Fruit fly (Drosophila melanogaster) whole organism, embryonic: ENCODE results near the gene CG31268.
A peak's percentile ranks its signal among the peaks of the same experiment; 100 is the strongest.

Experiments
- Abd-B ChIP-seq: fragments of 200-800 bp; sonication (Bioruptor generic); optimal IDR thresholded peaks from 2 replicates; lab custom pipeline; 2018; ENCODE audit warnings: missing biosample characterization, mild to moderate bottlenecking, missing genetic modification characterization, moderate library complexity
- Atf3 ChIP-seq: fragments of 200-800 bp; sonication (Bioruptor generic); optimal IDR thresholded peaks from 3 replicates; lab custom pipeline; 2016; ENCODE audit warnings: missing biosample characterization, missing genetic modification characterization
- Bdp1 ChIP-seq: fragments of 200-800 bp; sonication (Bioruptor generic); optimal IDR thresholded peaks from 3 replicates; lab custom pipeline; 2016; ENCODE audit warnings: missing biosample characterization, missing genetic modification characterization
- CG10209 ChIP-seq: fragments of 200-800 bp; sonication (Bioruptor generic); optimal IDR thresholded peaks from 3 replicates; lab custom pipeline; 2017; ENCODE audit warnings: missing biosample characterization, mild to moderate bottlenecking, missing genetic modification characterization, missing genetic modification reagents
- CG10267 ChIP-seq: fragments of 200-800 bp; sonication (Bioruptor generic); optimal IDR thresholded peaks from 2 replicates; lab custom pipeline; 2018; ENCODE audit warnings: missing biosample characterization, mild to moderate bottlenecking, missing genetic modification characterization, moderate library complexity
- CG10366 ChIP-seq: fragments of 200-800 bp; sonication (Bioruptor generic); IDR thresholded peaks from 2 replicates; pipeline ENCODE4 v1.3.6; 2022; ENCODE audit warnings: missing biosample characterization, missing genetic modification characterization
- CG10959 ChIP-seq: fragments of 200-800 bp; sonication (Bioruptor generic); IDR thresholded peaks from 2 replicates; pipeline ENCODE4 v1.3.6; 2022; ENCODE audit warnings: missing biosample characterization, missing genetic modification characterization
- CG12236 ChIP-seq: fragments of 200-800 bp; sonication (Bioruptor generic); optimal IDR thresholded peaks from 2 replicates; lab custom pipeline; 2016; ENCODE audit warnings: missing biosample characterization, missing genetic modification characterization
- CG1233 ChIP-seq: fragments of 200-800 bp; sonication (Bioruptor generic); optimal IDR thresholded peaks from 4 replicates; lab custom pipeline; 2018; ENCODE audit warnings: missing biosample characterization, mild to moderate bottlenecking, missing genetic modification characterization
- CG13123 ChIP-seq: fragments of 200-800 bp; sonication (Bioruptor generic); optimal IDR thresholded peaks from 2 replicates; lab custom pipeline; 2016; ENCODE audit warnings: missing biosample characterization, missing genetic modification characterization
- CG13624 ChIP-seq: fragments of 200-800 bp; sonication (Bioruptor generic); optimal IDR thresholded peaks from 2 replicates; lab custom pipeline; 2016; ENCODE audit warnings: missing biosample characterization, missing genetic modification characterization
- CG14860 ChIP-seq: fragments of 200-800 bp; sonication (Bioruptor generic); IDR thresholded peaks from 3 replicates; pipeline ENCODE4 v1.3.6; 2022; ENCODE audit warnings: missing biosample characterization, missing genetic modification characterization; ENCODE audit not compliant: partially characterized antibody
- CG15011 ChIP-seq: fragments of 200-800 bp; sonication (Bioruptor generic); optimal IDR thresholded peaks from 3 replicates; lab custom pipeline; 2018; ENCODE audit warnings: missing biosample characterization, mild to moderate bottlenecking, missing genetic modification characterization
- CG16813 ChIP-seq: fragments of 200-800 bp; sonication (Bioruptor generic); IDR thresholded peaks from 3 replicates; pipeline ENCODE4 v1.3.6; 2022; ENCODE audit warnings: missing biosample characterization, missing genetic modification characterization; ENCODE audit not compliant: partially characterized antibody
- CG17568 ChIP-seq: fragments of 200-800 bp; sonication (Bioruptor generic); optimal IDR thresholded peaks from 2 replicates; lab custom pipeline; 2018; ENCODE audit warnings: missing biosample characterization, mild to moderate bottlenecking, missing genetic modification characterization, moderate library complexity
- CG17612 ChIP-seq: fragments of 200-800 bp; sonication (Bioruptor generic); IDR thresholded peaks from 2 replicates; pipeline ENCODE4 v1.3.6; 2022; ENCODE audit warnings: missing biosample characterization, missing genetic modification characterization
- CG18764 ChIP-seq: fragments of 200-800 bp; sonication (Bioruptor generic); optimal IDR thresholded peaks from 3 replicates; lab custom pipeline; 2016; ENCODE audit warnings: missing biosample characterization, missing genetic modification characterization
- CG33213 ChIP-seq: fragments of 200-800 bp; sonication (Bioruptor generic); optimal IDR thresholded peaks from 3 replicates; lab custom pipeline; 2016; ENCODE audit warnings: missing biosample characterization, missing genetic modification characterization
- CG4404 ChIP-seq: fragments of 200-800 bp; sonication (Bioruptor generic); IDR thresholded peaks from 2 replicates; pipeline ENCODE4 v1.3.6; 2022; ENCODE audit warnings: missing biosample characterization, missing genetic modification characterization
- CG4854 ChIP-seq: fragments of 200-800 bp; sonication (Bioruptor generic); optimal IDR thresholded peaks from 2 replicates; lab custom pipeline; 2016; ENCODE audit warnings: missing biosample characterization, missing genetic modification characterization, inconsistent platforms
- CG7745 ChIP-seq: fragments of 200-800 bp; sonication (Bioruptor generic); optimal IDR thresholded peaks from 2 replicates; lab custom pipeline; 2018; ENCODE audit warnings: missing biosample characterization, mild to moderate bottlenecking, missing genetic modification characterization, moderate library complexity
- CG7839 ChIP-seq: fragments of 200-800 bp; sonication (Bioruptor generic); optimal IDR thresholded peaks from 3 replicates; lab custom pipeline; 2018; ENCODE audit warnings: missing biosample characterization, mild to moderate bottlenecking, missing genetic modification characterization, moderate library complexity
- CG8388 ChIP-seq: fragments of 200-800 bp; sonication (Bioruptor generic); optimal IDR thresholded peaks from 2 replicates; lab custom pipeline; 2019; ENCODE audit warnings: missing biosample characterization, mild to moderate bottlenecking, missing genetic modification characterization, moderate library complexity
- CG9215 ChIP-seq: fragments of 200-800 bp; sonication (Bioruptor generic); IDR thresholded peaks from 2 replicates; pipeline ENCODE4 v1.3.6; 2022; ENCODE audit warnings: missing biosample characterization, missing genetic modification characterization
- CG9609 ChIP-seq: fragments of 200-800 bp; sonication (Bioruptor generic); optimal IDR thresholded peaks from 3 replicates; lab custom pipeline; 2016; ENCODE audit warnings: missing biosample characterization, missing genetic modification characterization
- D19A ChIP-seq: fragments of 200-800 bp; optimal IDR thresholded peaks from 3 replicates; lab custom pipeline; 2019; ENCODE audit warnings: missing biosample characterization, mild to moderate bottlenecking, missing genetic modification characterization, moderate library complexity
- Dfd ChIP-seq, 2 experiments: fragments of >200 bp; optimal IDR thresholded peaks; 2 replicates each; lab custom pipeline; 2017; ENCODE audit warnings: missing biosample characterization in 2 of 2, missing genetic modification characterization in 2 of 2
- Dp ChIP-seq: fragments of 200-800 bp; sonication (Bioruptor generic); optimal IDR thresholded peaks from 2 replicates; lab custom pipeline; 2018; ENCODE audit warnings: missing biosample characterization, mild to moderate bottlenecking, missing genetic modification characterization, moderate library complexity
- Eip74EF ChIP-seq, 2 experiments: fragments of 200-800 bp in 1 of 2; fragments of >200 bp in 1 of 2; sonication (Bioruptor generic) in 1 of 2; optimal IDR thresholded peaks; 2 replicates each; lab custom pipeline; 2017 to 2019; ENCODE audit warnings: missing biosample characterization in 2 of 2, missing genetic modification characterization in 2 of 2, mild to moderate bottlenecking in 1 of 2, moderate library complexity in 1 of 2
- MTF-1 ChIP-seq: fragments of 200-800 bp; sonication (Bioruptor generic); optimal IDR thresholded peaks from 2 replicates; lab custom pipeline; 2018; ENCODE audit warnings: missing biosample characterization, mild to moderate bottlenecking, missing genetic modification characterization, borderline replicate concordance
- NC2β ChIP-seq: fragments of 200-800 bp; sonication (Bioruptor generic); optimal IDR thresholded peaks from 2 replicates; lab custom pipeline; 2016; ENCODE audit warnings: missing biosample characterization, missing genetic modification characterization
- Opbp ChIP-seq: fragments of 200-800 bp; sonication (Bioruptor generic); IDR thresholded peaks from 3 replicates; pipeline ENCODE4 v1.3.6; 2022; ENCODE audit warnings: missing biosample characterization, missing genetic modification characterization; ENCODE audit not compliant: partially characterized antibody
- Sin3A ChIP-seq: fragments of >200 bp; optimal IDR thresholded peaks from 2 replicates; lab custom pipeline; 2018
- Six4 ChIP-seq: fragments of 200-800 bp; sonication (Bioruptor generic); optimal IDR thresholded peaks from 2 replicates; lab custom pipeline; 2016; ENCODE audit warnings: missing biosample characterization, missing genetic modification characterization
- Tbp ChIP-seq: fragments of >200 bp; optimal IDR thresholded peaks from 2 replicates; lab custom pipeline; 2018; ENCODE audit warnings: missing biosample characterization, missing genetic modification characterization
- YL-1 ChIP-seq: fragments of 200-800 bp; sonication (Bioruptor generic); optimal IDR thresholded peaks from 3 replicates; lab custom pipeline; 2017; ENCODE audit warnings: missing biosample characterization, mild to moderate bottlenecking, missing genetic modification characterization
- chinmo ChIP-seq: fragments of 200-800 bp; sonication (Bioruptor generic); IDR thresholded peaks from 4 replicates; pipeline ENCODE4 v1.3.6; 2022; ENCODE audit warnings: missing biosample characterization, missing genetic modification characterization; ENCODE audit not compliant: partially characterized antibody
- crc ChIP-seq: fragments of 200-800 bp; sonication (Bioruptor generic); optimal IDR thresholded peaks from 2 replicates; lab custom pipeline; 2016; ENCODE audit warnings: missing biosample characterization, missing genetic modification characterization
- dmrt11E ChIP-seq: fragments of 200-800 bp; sonication (Bioruptor generic); optimal IDR thresholded peaks from 3 replicates; lab custom pipeline; 2018; ENCODE audit warnings: missing biosample characterization, mild to moderate bottlenecking, missing genetic modification characterization, moderate library complexity
- eyg ChIP-seq: fragments of 200-800 bp; sonication (Bioruptor generic); optimal IDR thresholded peaks from 3 replicates; lab custom pipeline; 2016; ENCODE audit warnings: missing biosample characterization, missing genetic modification characterization
- fd3F ChIP-seq: fragments of 200-800 bp; sonication (Bioruptor generic); optimal IDR thresholded peaks from 2 replicates; lab custom pipeline; 2018; ENCODE audit warnings: missing biosample characterization, mild to moderate bottlenecking, missing genetic modification characterization, moderate library complexity
- grau ChIP-seq: fragments of 200-800 bp; optimal IDR thresholded peaks from 3 replicates; lab custom pipeline; 2019; ENCODE audit warnings: missing biosample characterization, mild to moderate bottlenecking, missing genetic modification characterization, moderate library complexity
- h ChIP-seq: fragments of >200 bp; optimal IDR thresholded peaks from 2 replicates; lab custom pipeline; 2017
- lmd ChIP-seq: fragments of 200-800 bp; sonication (Bioruptor generic); IDR thresholded peaks from 2 replicates; pipeline ENCODE4 v1.3.6; 2022; ENCODE audit warnings: missing biosample characterization, missing genetic modification characterization
- nmo ChIP-seq: fragments of 200-800 bp; sonication (Bioruptor generic); optimal IDR thresholded peaks from 2 replicates; lab custom pipeline; 2018; ENCODE audit warnings: missing biosample characterization, mild to moderate bottlenecking, missing genetic modification characterization, moderate library complexity
- onecut ChIP-seq: fragments of 200-800 bp; sonication (Bioruptor generic); IDR thresholded peaks from 2 replicates; pipeline ENCODE4 v1.3.6; 2022; ENCODE audit warnings: missing biosample characterization, missing genetic modification characterization
- otp ChIP-seq: fragments of 200-800 bp; sonication (Bioruptor generic); IDR thresholded peaks from 3 replicates; pipeline ENCODE4, ENCODE4 v1.3.6; 2022; ENCODE audit warnings: missing biosample characterization, missing genetic modification characterization
- slbo ChIP-seq: fragments of 200-800 bp; sonication (Bioruptor generic); IDR thresholded peaks from 2 replicates; pipeline ENCODE4 v1.3.6; 2022; ENCODE audit warnings: missing biosample characterization, missing genetic modification characterization
- sqz ChIP-seq: fragments of 200-800 bp; sonication (Bioruptor generic); optimal IDR thresholded peaks from 3 replicates; lab custom pipeline; 2018; ENCODE audit warnings: missing biosample characterization, mild to moderate bottlenecking, missing genetic modification characterization
- stwl ChIP-seq: fragments of 200-800 bp; sonication (Bioruptor generic); optimal IDR thresholded peaks from 3 replicates; lab custom pipeline; 2018; ENCODE audit warnings: missing biosample characterization, mild to moderate bottlenecking, missing genetic modification characterization, moderate library complexity
- wek ChIP-seq: fragments of 200-800 bp; sonication (Bioruptor generic); optimal IDR thresholded peaks from 3 replicates; lab custom pipeline; 2018; ENCODE audit warnings: missing biosample characterization, mild to moderate bottlenecking, missing genetic modification characterization, moderate library complexity

Gene CG31268

DNA sequence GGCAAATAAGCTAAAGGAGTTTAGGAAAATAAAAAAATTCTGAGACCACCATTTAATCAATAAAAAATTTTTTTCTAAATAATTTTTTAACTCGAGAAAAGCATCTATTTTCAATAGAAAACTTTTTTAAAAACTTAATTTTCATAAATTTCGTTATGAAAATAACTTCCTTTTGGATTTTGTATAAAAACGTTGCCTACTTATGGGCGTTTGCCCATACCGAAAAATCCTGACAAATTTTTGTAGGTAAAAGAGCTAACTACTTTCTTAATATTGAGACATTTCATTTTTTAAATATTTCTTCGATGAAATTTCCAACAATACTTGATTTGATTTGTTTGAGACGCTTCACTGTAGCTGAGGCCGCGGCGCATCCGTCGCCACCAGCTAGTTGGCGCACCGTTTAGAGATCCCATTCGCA, 28.7 kb downstream of the CG31268 start (continued):
- TF ChIP-seq CG33213 (no peak), CG18764 (no peak), eyg (GFP tag; lab: Kevin White, UChicago) (no peak), slbo (GFP tag; lab: Robert Waterston, UW) (peak; percentile 55), Six4 (GFP tag; lab: Kevin White, UChicago) (peak; percentile 47), Eip74EF (GFP tag; optimal IDR thresholded peaks at IDR 0.05; lab: Kevin White, UChicago) (peak in 1 of 2 experiments; percentile 21), dmrt11E (tag; lab: Kevin White, UChicago) (peak; percentile 36), CG10366 (no peak), CG4854 (GFP tag; lab: Kevin White, UChicago) (no peak), YL-1 (GFP tag; lab: Kevin White, UChicago) (no peak), onecut (GFP tag; lab: Robert Waterston, UW) (no peak), nmo (GFP tag; lab: Kevin White, UChicago) (peak; percentile 73), CG15011 (no peak), Opbp (GFP tag; lab: Robert Waterston, UW) (no peak), CG17612 (no peak), CG10959 (no peak), crc (no peak), CG10267 (tag; lab: Kevin White, UChicago) (peak; percentile 38), CG1233 (GFP tag; lab: Kevin White, UChicago) (peak; percentile 30), CG7745 (no peak), CG17568 (GFP tag; lab: Kevin White, UChicago) (no peak), Atf3 (GFP tag; lab: Kevin White, UChicago) (no peak), fd3F (GFP tag; lab: Kevin White, UChicago) (peak; percentile 5), Dp (GFP tag; lab: Kevin White, UChicago) (no peak), CG4404 (GFP tag; lab: Robert Waterston, UW) (peak; percentile 32; the same call in 1 of the 2 replicates), CG10209 (GFP tag; lab: Kevin White, UChicago) (peak; percentile 33), CG12236 (peak; percentile 32), grau (tag; lab: Kevin White, UChicago) (peak; percentile 91), Bdp1 (GFP tag; lab: Kevin White, UChicago) (no peak), Abd-B (GFP tag; lab: Kevin White, UChicago) (peak; percentile 8), CG13123 (GFP tag; lab: Kevin White, UChicago) (no peak), chinmo (GFP tag; lab: Robert Waterston, UW) (no peak), D19A (peak; percentile 33), CG7839 (peak; percentile 62), CG8388 (GFP tag; lab: Kevin White, UChicago) (peak; percentile 44), h (lab: Kevin White, UChicago) (no peak), sqz (GFP tag; lab: Kevin White, UChicago) (no peak), otp (GFP tag; lab: Robert Waterston, UW) (no peak), CG13624 (GFP tag; lab: Kevin White, UChicago) (no peak), CG9609 (GFP tag; lab: Kevin White, UChicago) (peak; percentile 43), NC2β (GFP tag; lab: Kevin White, UChicago) (no peak), Tbp (no peak), Sin3A (lab: Kevin White, UChicago) (no peak), Dfd (GFP tag; optimal IDR thresholded peaks at IDR 0.05; lab: Kevin White, UChicago) (no peak), CG14860 (no peak), MTF-1 (no peak), wek (GFP tag; lab: Kevin White, UChicago) (no peak), CG16813 (no peak), CG9215 (GFP tag; lab: Robert Waterston, UW) (0 out of 2 replicates have a peak, but pooled peaks have one; percentile 17), lmd (peak; percentile 43), stwl (tag; lab: Kevin White, UChicago) (no peak)
